Fruit fly (Drosophila melanogaster) whole organism, embryonic: ENCODE results near the gene CG17349.
A peak's percentile ranks its signal among the peaks of the same experiment; 100 is the strongest.

ENCODE experiments used
- Aef1 ChIP-seq: fragments of 200-800 bp; sonication (Bioruptor generic); IDR thresholded peaks from 3 replicates; pipeline ENCODE4 v1.3.6; 2022; ENCODE audit warnings: missing biosample characterization, missing genetic modification characterization
- Atf-2 ChIP-seq: fragments of 200-800 bp; sonication (Bioruptor generic); optimal IDR thresholded peaks from 2 replicates; lab custom pipeline; 2016; ENCODE audit warnings: missing biosample characterization, missing genetic modification characterization
- CG11456 ChIP-seq: fragments of 200-800 bp; sonication (Bioruptor generic); IDR thresholded peaks from 3 replicates; pipeline ENCODE4 v1.3.6; 2022; ENCODE audit warnings: missing biosample characterization, missing genetic modification characterization
- CG11696 ChIP-seq: fragments of 200-800 bp; sonication (Bioruptor generic); IDR thresholded peaks from 2 replicates; pipeline ENCODE4 v1.3.6; 2022; ENCODE audit warnings: missing biosample characterization, missing genetic modification characterization
- CG12299 ChIP-seq: fragments of 200-800 bp; sonication (Bioruptor generic); optimal IDR thresholded peaks from 2 replicates; lab custom pipeline; 2018; ENCODE audit warnings: missing biosample characterization, mild to moderate bottlenecking, missing genetic modification characterization
- CG13424 ChIP-seq: fragments of 200-800 bp; sonication (Bioruptor generic); optimal IDR thresholded peaks from 2 replicates; lab custom pipeline; 2019; ENCODE audit warnings: missing biosample characterization, mild to moderate bottlenecking, missing genetic modification characterization, moderate library complexity
- CG13624 ChIP-seq: fragments of 200-800 bp; sonication (Bioruptor generic); optimal IDR thresholded peaks from 2 replicates; lab custom pipeline; 2016; ENCODE audit warnings: missing biosample characterization, missing genetic modification characterization
- CG14441 ChIP-seq: fragments of 200-800 bp; sonication (Bioruptor generic); IDR thresholded peaks from 2 replicates; pipeline ENCODE4 v1.3.6; 2022; ENCODE audit warnings: missing biosample characterization, missing genetic modification characterization
- CG15269 ChIP-seq: fragments of 200-800 bp; sonication (Bioruptor generic); optimal IDR thresholded peaks from 2 replicates; lab custom pipeline; 2018; ENCODE audit warnings: missing biosample characterization, mild to moderate bottlenecking, missing genetic modification characterization, moderate library complexity
- CG15696 ChIP-seq: fragments of 200-800 bp; sonication (Bioruptor generic); optimal IDR thresholded peaks from 2 replicates; lab custom pipeline; 2019; ENCODE audit warnings: missing biosample characterization, mild to moderate bottlenecking, missing genetic modification characterization, moderate library complexity
- CG2199 ChIP-seq: fragments of 200-800 bp; sonication (Bioruptor generic); IDR thresholded peaks from 3 replicates; pipeline ENCODE4 v1.3.6; 2022; ENCODE audit warnings: missing biosample characterization, missing genetic modification characterization
- CG2712 ChIP-seq: fragments of 200-800 bp; optimal IDR thresholded peaks from 3 replicates; lab custom pipeline; 2019; ENCODE audit warnings: missing biosample characterization, mild to moderate bottlenecking, missing genetic modification characterization, moderate library complexity
- CG3163 ChIP-seq: fragments of 200-800 bp; sonication (Bioruptor generic); optimal IDR thresholded peaks from 3 replicates; lab custom pipeline; 2016; ENCODE audit warnings: missing biosample characterization, missing genetic modification characterization
- CG4854 ChIP-seq: fragments of 200-800 bp; sonication (Bioruptor generic); optimal IDR thresholded peaks from 2 replicates; lab custom pipeline; 2016; ENCODE audit warnings: missing biosample characterization, missing genetic modification characterization, inconsistent platforms
- CG6272 ChIP-seq: fragments of 200-800 bp; sonication (Bioruptor generic); IDR thresholded peaks from 2 replicates; pipeline ENCODE4 v1.3.6; 2022; ENCODE audit warnings: missing biosample characterization, missing genetic modification characterization
- CG6813 ChIP-seq: fragments of 200-800 bp; sonication (Bioruptor generic); optimal IDR thresholded peaks from 2 replicates; lab custom pipeline; 2017; ENCODE audit warnings: missing biosample characterization, missing genetic modification characterization, mild to moderate bottlenecking, moderate library complexity, missing genetic modification reagents
- CG7745 ChIP-seq: fragments of 200-800 bp; sonication (Bioruptor generic); optimal IDR thresholded peaks from 2 replicates; lab custom pipeline; 2018; ENCODE audit warnings: missing biosample characterization, mild to moderate bottlenecking, missing genetic modification characterization, moderate library complexity
- CG8765 ChIP-seq: fragments of 200-800 bp; sonication (Bioruptor generic); IDR thresholded peaks from 2 replicates; pipeline ENCODE4 v1.3.6; 2022; ENCODE audit warnings: missing biosample characterization, missing genetic modification characterization
- CG9727 ChIP-seq: fragments of 200-800 bp; sonication (Bioruptor generic); optimal IDR thresholded peaks from 3 replicates; lab custom pipeline; 2017; ENCODE audit warnings: missing biosample characterization, mild to moderate bottlenecking, missing genetic modification characterization
- Fer2 ChIP-seq: fragments of 200-800 bp; sonication (Bioruptor generic); optimal IDR thresholded peaks from 2 replicates; lab custom pipeline; 2018; ENCODE audit warnings: missing biosample characterization, mild to moderate bottlenecking, missing genetic modification characterization, moderate library complexity
- Gsc ChIP-seq: fragments of 200-800 bp; sonication (Bioruptor generic); IDR thresholded peaks from 2 replicates; pipeline ENCODE4 v1.3.6; 2022; ENCODE audit warnings: missing biosample characterization, missing genetic modification characterization
- HLHmδ ChIP-seq: fragments of 200-800 bp; sonication (Bioruptor generic); optimal IDR thresholded peaks from 2 replicates; lab custom pipeline; 2018; ENCODE audit warnings: missing biosample characterization, mild to moderate bottlenecking, missing genetic modification characterization, moderate library complexity
- Hmr ChIP-seq: fragments of 200-800 bp; sonication (Bioruptor generic); optimal IDR thresholded peaks from 3 replicates; lab custom pipeline; 2017; ENCODE audit warnings: mild to moderate bottlenecking, missing biosample characterization, missing genetic modification reagents, missing genetic modification characterization
- Hr78 ChIP-seq, 2 experiments: fragments of 200-800 bp in 1 of 2; fragments of >200 bp in 1 of 2; sonication (Bioruptor generic) in 1 of 2; optimal IDR thresholded peaks; 2 replicates each; lab custom pipeline; 2017 to 2019; ENCODE audit warnings: missing biosample characterization in 2 of 2, missing genetic modification characterization in 2 of 2, mild to moderate bottlenecking in 1 of 2, moderate library complexity in 1 of 2
- Kr ChIP-seq: fragments of 200-800 bp; sonication (Bioruptor generic); optimal IDR thresholded peaks from 2 replicates; lab custom pipeline; 2017; ENCODE audit warnings: missing biosample characterization, mild to moderate bottlenecking, missing genetic modification characterization
- Lpt ChIP-seq: fragments of >200 bp; optimal IDR thresholded peaks from 2 replicates; lab custom pipeline; 2018; ENCODE audit warnings: missing biosample characterization, missing genetic modification characterization
- MBD-R2 ChIP-seq: fragments of 200-800 bp; sonication (Bioruptor generic); IDR thresholded peaks from 2 replicates; pipeline ENCODE4 v1.3.6; 2022; ENCODE audit warnings: missing biosample characterization, missing genetic modification characterization
- Side ChIP-seq: fragments of 200-800 bp; sonication (Bioruptor generic); optimal IDR thresholded peaks from 2 replicates; lab custom pipeline; 2016; ENCODE audit warnings: missing biosample characterization, missing genetic modification characterization
- Spps ChIP-seq: fragments of 200-800 bp; sonication (Bioruptor generic); optimal IDR thresholded peaks from 2 replicates; lab custom pipeline; 2018; ENCODE audit warnings: missing biosample characterization, mild to moderate bottlenecking, missing genetic modification characterization
- TFAM ChIP-seq: fragments of 200-800 bp; sonication (Bioruptor generic); optimal IDR thresholded peaks from 2 replicates; lab custom pipeline; 2017; ENCODE audit warnings: missing biosample characterization, missing genetic modification characterization, inconsistent platforms
- abd-A ChIP-seq: fragments of 200-800 bp; sonication (Bioruptor generic); optimal IDR thresholded peaks from 3 replicates; lab custom pipeline; 2019; ENCODE audit warnings: missing biosample characterization, mild to moderate bottlenecking, missing genetic modification characterization, moderate library complexity
- az2 ChIP-seq: fragments of 200-800 bp; sonication (Bioruptor generic); optimal IDR thresholded peaks from 3 replicates; lab custom pipeline; 2016; ENCODE audit warnings: missing biosample characterization, missing genetic modification characterization
- bcd ChIP-seq: fragments of 200-800 bp; sonication (Bioruptor generic); optimal IDR thresholded peaks from 2 replicates; lab custom pipeline; 2017; ENCODE audit warnings: missing biosample characterization, mild to moderate bottlenecking, missing genetic modification characterization
- btn ChIP-seq: fragments of 200-800 bp; sonication (Bioruptor generic); optimal IDR thresholded peaks from 2 replicates; lab custom pipeline; 2016; ENCODE audit warnings: missing biosample characterization, missing genetic modification characterization
- cwo ChIP-seq: fragments of 200-800 bp; sonication (Bioruptor generic); optimal IDR thresholded peaks from 3 replicates; lab custom pipeline; 2017; ENCODE audit warnings: missing biosample characterization, missing genetic modification characterization, mild to moderate bottlenecking, moderate library complexity, missing genetic modification reagents
- dmrt99B ChIP-seq: fragments of 200-800 bp; sonication (Bioruptor generic); optimal IDR thresholded peaks from 2 replicates; lab custom pipeline; 2018; ENCODE audit warnings: missing biosample characterization, mild to moderate bottlenecking, missing genetic modification characterization, moderate library complexity
- en ChIP-seq: fragments of 200-800 bp; sonication (Bioruptor generic); optimal IDR thresholded peaks from 2 replicates; lab custom pipeline; 2016; ENCODE audit warnings: missing biosample characterization, missing genetic modification characterization
- fd102C ChIP-seq: fragments of 200-800 bp; sonication (Bioruptor generic); optimal IDR thresholded peaks from 2 replicates; lab custom pipeline; 2018; ENCODE audit warnings: missing biosample characterization, mild to moderate bottlenecking, missing genetic modification characterization, moderate library complexity
- ftz-f1 ChIP-seq: fragments of 200-800 bp; sonication (Bioruptor generic); optimal IDR thresholded peaks from 2 replicates; lab custom pipeline; 2016; ENCODE audit warnings: missing biosample characterization, missing genetic modification characterization
- gsb ChIP-seq: fragments of 200-800 bp; sonication (Bioruptor generic); IDR thresholded peaks from 2 replicates; pipeline ENCODE4 v1.3.6; 2022; ENCODE audit warnings: missing biosample characterization, missing genetic modification characterization
- mam ChIP-seq: fragments of 200-800 bp; sonication (Bioruptor generic); optimal IDR thresholded peaks from 3 replicates; lab custom pipeline; 2016; ENCODE audit warnings: missing biosample characterization, missing genetic modification characterization
- odd ChIP-seq: fragments of 200-800 bp; sonication (Bioruptor generic); optimal IDR thresholded peaks from 2 replicates; lab custom pipeline; 2017; ENCODE audit warnings: missing biosample characterization, mild to moderate bottlenecking, missing genetic modification characterization
- p53 ChIP-seq: fragments of 200-800 bp; sonication (Bioruptor generic); optimal IDR thresholded peaks from 2 replicates; lab custom pipeline; 2016; ENCODE audit warnings: missing biosample characterization, missing genetic modification characterization
- sima ChIP-seq: fragments of 200-800 bp; sonication (Bioruptor generic); optimal IDR thresholded peaks from 2 replicates; lab custom pipeline; 2016; ENCODE audit warnings: missing biosample characterization, missing genetic modification characterization
- slou ChIP-seq: fragments of 200-800 bp; sonication (Bioruptor generic); optimal IDR thresholded peaks from 3 replicates; lab custom pipeline; 2016; ENCODE audit warnings: missing biosample characterization, missing genetic modification characterization
- slp2 ChIP-seq: fragments of 200-800 bp; sonication (Bioruptor generic); optimal IDR thresholded peaks from 2 replicates; lab custom pipeline; 2016; ENCODE audit warnings: missing biosample characterization, missing genetic modification characterization
- stc ChIP-seq: fragments of 200-800 bp; sonication (Bioruptor generic); IDR thresholded peaks from 2 replicates; pipeline ENCODE4 v1.3.6; 2022; ENCODE audit warnings: missing biosample characterization, missing genetic modification characterization
- tna ChIP-seq: fragments of 200-800 bp; sonication (Bioruptor generic); IDR thresholded peaks from 2 replicates; pipeline ENCODE4 v1.3.6; 2022; ENCODE audit warnings: missing biosample characterization, missing genetic modification characterization; ENCODE audit not compliant: partially characterized antibody
- usp ChIP-seq: fragments of >200 bp; optimal IDR thresholded peaks from 2 replicates; lab custom pipeline; 2017; ENCODE audit warnings: missing biosample characterization, missing genetic modification characterization
- vfl ChIP-seq: fragments of 200-800 bp; sonication (Bioruptor generic); optimal IDR thresholded peaks from 2 replicates; lab custom pipeline; 2016; ENCODE audit warnings: missing biosample characterization, missing genetic modification characterization
- vnd ChIP-seq: fragments of 200-800 bp; sonication (Bioruptor generic); IDR thresholded peaks from 3 replicates; pipeline ENCODE4 v1.3.6; 2022; ENCODE audit warnings: missing biosample characterization, missing genetic modification characterization; ENCODE audit not compliant: partially characterized antibody
- zen ChIP-seq: fragments of 200-800 bp; sonication (Bioruptor generic); optimal IDR thresholded peaks from 3 replicates; lab custom pipeline; 2018; ENCODE audit warnings: missing biosample characterization, mild to moderate bottlenecking, missing genetic modification characterization, moderate library complexity

The CG17349 gene

DNA sequence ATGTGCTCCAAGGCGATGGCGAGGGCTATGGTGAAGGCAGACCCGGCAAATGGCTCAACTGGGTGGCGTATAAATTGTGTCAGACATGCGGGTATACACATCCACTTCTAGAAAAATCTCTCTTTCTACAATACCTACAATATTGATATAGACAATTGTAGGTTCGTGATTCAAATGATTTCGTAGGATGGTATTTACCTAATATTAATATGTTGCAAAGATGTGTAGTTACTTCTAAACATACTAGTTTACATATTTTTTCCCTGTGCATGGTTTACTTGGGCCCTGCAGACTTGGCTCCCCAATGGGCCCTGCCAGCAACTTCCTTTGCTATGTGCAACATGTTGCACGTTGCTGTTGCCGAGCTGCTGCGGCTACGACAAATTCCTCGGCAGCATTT, 28.2 kb upstream of the CG17349 start:
- TF ChIP-seq CG15696 (tag; lab: Kevin White, UChicago) (peak; percentile 15), CG3163 (GFP tag; lab: Kevin White, UChicago) (no peak), CG8765 (GFP tag; lab: Robert Waterston, UW) (no peak), Gsc (no peak), vfl (GFP tag; lab: Kevin White, UChicago) (no peak), p53 (GFP tag; lab: Kevin White, UChicago) (no peak), az2 (GFP tag; lab: Kevin White, UChicago) (peak; percentile 58), abd-A (tag; lab: Kevin White, UChicago) (no peak), btn (GFP tag; lab: Kevin White, UChicago) (no peak), CG13424 (tag; lab: Kevin White, UChicago) (peak; percentile 28), TFAM (no peak), usp (GFP tag; lab: Kevin White, UChicago) (no peak), odd (GFP tag; lab: Kevin White, UChicago) (no peak), slp2 (no peak), sima (GFP tag; lab: Kevin White, UChicago) (no peak), slou (GFP tag; lab: Kevin White, UChicago) (no peak), MBD-R2 (GFP tag; lab: Robert Waterston, UW) (no peak), CG9727 (GFP tag; lab: Kevin White, UChicago) (no peak), CG11696 (no peak), ftz-f1 (GFP tag; lab: Kevin White, UChicago) (no peak), Hr78 (GFP tag; optimal IDR thresholded peaks at IDR 0.05; lab: Kevin White, UChicago) (no peak), CG6813 (GFP tag; lab: Kevin White, UChicago) (no peak), fd102C (GFP tag; lab: Kevin White, UChicago) (no peak), Atf-2 (GFP tag; lab: Kevin White, UChicago) (peak; percentile 28), Hmr (GFP tag; lab: Kevin White, UChicago) (no peak), bcd (GFP tag; lab: Kevin White, UChicago) (no peak), CG4854 (GFP tag; lab: Kevin White, UChicago) (no peak), dmrt99B (tag; lab: Kevin White, UChicago) (peak; percentile 52), en (no peak), CG12299 (tag; lab: Kevin White, UChicago) (no peak), CG11456 (GFP tag; lab: Robert Waterston, UW) (no peak), gsb (GFP tag; lab: Robert Waterston, UW) (no peak), mam (no peak), tna (GFP tag; lab: Robert Waterston, UW) (no peak), Spps (tag; lab: Kevin White, UChicago) (peak; percentile 55), Fer2 (no peak), CG14441 (GFP tag; lab: Robert Waterston, UW) (no peak), CG15269 (tag; lab: Kevin White, UChicago) (no peak), zen (no peak), CG2199 (GFP tag; lab: Robert Waterston, UW) (no peak), vnd (GFP tag; lab: Robert Waterston, UW) (no peak), stc (GFP tag; lab: Robert Waterston, UW) (no peak), CG7745 (tag; lab: Kevin White, UChicago) (no peak), CG13624 (GFP tag; lab: Kevin White, UChicago) (no peak), HLHmδ (no peak), Lpt (GFP tag; lab: Kevin White, UChicago) (no peak), Aef1 (GFP tag; lab: Robert Waterston, UW) (no peak), cwo (no peak), Kr (GFP tag; lab: Kevin White, UChicago) (no peak), CG2712 (tag; lab: Kevin White, UChicago) (peak; percentile 76), CG6272 (no peak), Side (GFP tag; lab: Kevin White, UChicago) (no peak)
